Worm (Caenorhabditis elegans): ENCODE results near the gene F25B3.4.

The F25B3.4 gene

DNA sequence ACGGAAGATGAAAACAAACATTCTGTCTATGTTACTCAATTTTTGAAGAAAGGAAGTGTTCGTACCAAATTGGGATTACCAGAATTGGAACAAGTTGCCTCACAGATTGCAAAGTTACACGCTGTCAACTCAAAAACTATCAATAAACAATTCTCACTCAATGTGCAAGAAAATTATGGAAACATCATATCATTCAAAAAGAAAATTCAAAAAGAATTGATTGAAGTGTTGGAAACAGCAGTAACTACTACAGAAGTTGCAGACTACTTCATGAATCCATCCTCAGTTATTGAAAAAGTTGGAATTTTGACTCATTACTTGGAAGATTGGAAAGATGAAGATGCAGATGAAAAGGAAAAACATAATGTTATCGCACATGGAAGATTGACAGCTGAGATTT lies 40.6 kb downstream of the F25B3.4 start:
- TF ChIP-seq pqm-1 (tag; optimal IDR thresholded peaks at IDR 0.05) = no peak
- TF ChIP-seq fos-1 (tag; optimal IDR thresholded peaks at IDR 0.05) = no peak
- no peak for TF ChIP-seq nhr-237 (tag; optimal IDR thresholded peaks at IDR 0.05)
- no peak for TF ChIP-seq ceh-9 (tag; optimal IDR thresholded peaks at IDR 0.05)
- no peak for TF ChIP-seq ztf-4 (tag; optimal IDR thresholded peaks at IDR 0.05)
- no peak for TF ChIP-seq nfya-1 (tag; optimal IDR thresholded peaks at IDR 0.05; ENCODE audit: insufficient read depth)
- TF ChIP-seq nhr-23 (tag; optimal IDR thresholded peaks at IDR 0.05) = no peak
- TF ChIP-seq lin-39 (tag; optimal IDR thresholded peaks at IDR 0.05) = no peak
- no peak for TF ChIP-seq ceh-16 (tag; optimal IDR thresholded peaks at IDR 0.05)
- TF ChIP-seq elt-1 (tag; optimal IDR thresholded peaks at IDR 0.05) = no peak
- TF ChIP-seq egl-27 (tag; optimal IDR thresholded peaks at IDR 0.05) = no peak
- no peak for TF ChIP-seq fkh-2 (tag; optimal IDR thresholded peaks at IDR 0.05)
- TF ChIP-seq mml-1 (tag; optimal IDR thresholded peaks at IDR 0.05) = no peak
- no peak for TF ChIP-seq nhr-12 (tag; optimal IDR thresholded peaks at IDR 0.05)
- no peak for TF ChIP-seq daf-12 (tag; optimal IDR thresholded peaks at IDR 0.05)
- TF ChIP-seq tbx-2 (tag; optimal IDR thresholded peaks at IDR 0.05) = no peak
- no peak for TF ChIP-seq nhr-11 (tag; optimal IDR thresholded peaks at IDR 0.05)
- TF ChIP-seq pha-4 (tag; optimal IDR thresholded peaks at IDR 0.05) = no peak
- no peak for TF ChIP-seq eor-1 (tag; optimal IDR thresholded peaks at IDR 0.05)
- TF ChIP-seq aly-2 (tag; optimal IDR thresholded peaks at IDR 0.05) = no peak

DNA sequence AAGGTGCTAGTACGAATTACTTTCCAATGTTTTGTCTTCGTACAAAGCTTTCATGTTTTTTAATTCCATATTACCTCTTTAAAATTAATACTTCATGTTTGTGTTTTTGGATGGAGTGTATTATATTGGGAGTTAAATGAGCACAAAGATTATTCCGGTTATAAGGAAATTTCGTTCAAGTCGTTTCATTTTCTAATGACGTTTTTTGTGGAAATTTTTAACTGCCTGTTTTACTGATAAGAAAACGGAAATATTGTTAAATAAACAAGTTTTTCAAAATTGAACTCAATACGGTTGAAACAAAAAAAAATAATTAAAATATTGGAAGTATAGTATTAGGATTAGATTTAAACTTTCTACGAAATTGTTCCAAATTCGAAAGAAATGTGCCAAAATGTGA lies 41.3 kb downstream of the F25B3.4 start:
- no peak for TF ChIP-seq fkh-2 (tag; optimal IDR thresholded peaks at IDR 0.05)
- no peak for TF ChIP-seq elt-1 (tag; optimal IDR thresholded peaks at IDR 0.05)
- peak; percentile 59 for TF ChIP-seq pqm-1 (tag; optimal IDR thresholded peaks at IDR 0.05)
- TF ChIP-seq jun-1 (tag; optimal IDR thresholded peaks at IDR 0.05) = no peak
- TF ChIP-seq nhr-76 (tag; optimal IDR thresholded peaks at IDR 0.05) = no peak
- peak; percentile 56 for TF ChIP-seq elt-2 (tag; optimal IDR thresholded peaks at IDR 0.05)
- no peak for TF ChIP-seq nhr-77 (tag; optimal IDR thresholded peaks at IDR 0.05)

- TF ChIP-seq fkh-10 (GFP tag; optimal IDR thresholded peaks at IDR 0.05) (no peak), elt-2 (tag; optimal IDR thresholded peaks at IDR 0.05) (peak; percentile 79), pqm-1 (tag; optimal IDR thresholded peaks at IDR 0.05) (peak; percentile 80)
Measured at ce11 chrV:9526470-9526869, 42.1 kb downstream of the F25B3.4 start, which contains the start of gene C50F4.1. Gene C50F4.1 (plus strand): TSS chrV:9526793.

DNA sequence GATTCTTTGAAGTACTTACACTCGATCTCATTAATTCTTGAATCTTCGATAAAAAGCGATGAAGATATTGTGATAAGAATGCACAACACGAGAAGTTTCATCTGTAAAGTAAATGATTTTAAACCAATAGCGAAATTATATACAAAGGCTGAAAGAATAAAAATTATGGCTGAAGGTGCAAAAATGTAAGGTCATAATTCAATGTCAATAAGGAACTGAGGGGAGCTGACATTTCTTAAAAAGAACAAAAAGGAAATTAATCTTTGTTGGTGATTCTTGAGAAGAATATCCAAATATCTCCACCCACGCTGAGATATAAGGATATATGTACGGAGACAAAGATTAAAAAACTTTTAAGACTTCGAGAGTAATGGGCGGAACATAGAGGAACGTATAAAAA lies 44.5 kb downstream of the F25B3.4 start, which contains the start of gene C50F4.9:
TSS of gene C50F4.9 (minus strand) at position 101 of the 400 bp plus-strand sequence.
- TF ChIP-seq nhr-67 (tag; optimal IDR thresholded peaks at IDR 0.05) (no peak), fos-1 (tag; optimal IDR thresholded peaks at IDR 0.05) (no peak), nhr-237 (tag; optimal IDR thresholded peaks at IDR 0.05) (no peak), ztf-11 (tag; optimal IDR thresholded peaks at IDR 0.05) (no peak), unc-39 (tag; optimal IDR thresholded peaks at IDR 0.05) (no peak), nhr-43 (tag; optimal IDR thresholded peaks at IDR 0.05; ENCODE audit: poor library complexity, severe bottlenecking) (no peak), ztf-4 (tag; optimal IDR thresholded peaks at IDR 0.05) (no peak), snpc-4 (tag; optimal IDR thresholded peaks at IDR 0.05) (no peak)

DNA sequence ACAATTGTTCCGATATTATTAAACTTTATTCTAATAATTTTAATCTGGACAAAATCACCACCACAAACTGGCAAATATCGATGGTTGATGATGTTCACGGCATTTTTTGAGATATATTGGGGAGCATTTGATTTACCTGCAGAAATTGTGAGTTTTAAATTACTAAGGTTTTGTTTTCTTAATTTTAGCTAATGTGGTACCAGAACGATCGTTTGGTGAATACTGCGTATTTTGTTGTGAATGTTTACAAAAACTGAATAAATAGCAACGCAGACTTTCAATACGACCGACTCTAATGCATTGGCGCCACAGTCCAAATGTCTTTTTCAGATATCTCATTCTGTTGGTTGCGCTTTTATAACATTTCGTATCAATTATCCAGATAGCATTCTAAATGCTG lies 46.9 kb downstream of the F25B3.4 start:
- TF ChIP-seq ceh-82 (tag; optimal IDR thresholded peaks at IDR 0.05) = no peak
- TF ChIP-seq ztf-11 (tag; optimal IDR thresholded peaks at IDR 0.05) = no peak
- no peak for TF ChIP-seq ama-1 (optimal IDR thresholded peaks at IDR 0.05)
- TF ChIP-seq ceh-16 (tag; optimal IDR thresholded peaks at IDR 0.05) = no peak
- TF ChIP-seq eor-1 (tag; optimal IDR thresholded peaks at IDR 0.05) = no peak
- no peak for TF ChIP-seq mml-1 (tag; optimal IDR thresholded peaks at IDR 0.05)
- no peak for TF ChIP-seq elt-1 (tag; optimal IDR thresholded peaks at IDR 0.05)
- TF ChIP-seq ztf-4 (tag; optimal IDR thresholded peaks at IDR 0.05) = no peak

DNA sequence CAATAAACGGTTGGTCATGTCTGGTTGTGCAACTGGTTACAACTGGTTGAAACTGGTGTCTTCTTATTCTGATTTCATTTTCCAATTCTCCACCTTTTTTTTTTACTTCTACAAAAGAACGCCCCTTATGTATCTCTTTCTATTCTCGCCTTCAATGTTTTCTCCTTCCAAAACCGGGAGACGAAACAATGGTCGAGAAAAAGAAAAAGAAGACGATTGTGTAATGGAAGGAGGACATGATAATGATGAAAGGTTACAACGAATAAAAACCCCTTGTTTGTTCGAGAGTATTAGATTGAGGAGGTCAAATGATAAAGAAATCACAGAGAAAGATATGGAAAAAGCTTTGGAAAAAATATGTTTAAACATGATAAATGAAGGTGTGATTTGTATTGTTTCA lies 49.8 kb downstream of the F25B3.4 start, which contains the start of gene C50F4.8:
TSS of gene C50F4.8 (minus strand) at position 28 of the 400 bp plus-strand sequence.
- TF ChIP-seq nhr-23 (tag; optimal IDR thresholded peaks at IDR 0.05) = peak; percentile 55
- TF ChIP-seq ama-1 (optimal IDR thresholded peaks at IDR 0.05) = peak; percentile 37
- TF ChIP-seq fkh-10 (GFP tag; optimal IDR thresholded peaks at IDR 0.05) = no peak
